Fruit fly (Drosophila melanogaster) whole organism, wandering third instar larva: ENCODE measurements around the gene Pitslre.

Experiments used
- Abd-B ChIP-seq: fragments of >200 bp; optimal IDR thresholded peaks from 2 replicates; lab custom pipeline; 2017; ENCODE audit warnings: missing biosample characterization, missing genetic modification characterization
- CG32264 ChIP-seq: fragments of 200-800 bp; sonication (Bioruptor generic); optimal IDR thresholded peaks from 2 replicates; lab custom pipeline; 2016; ENCODE audit warnings: missing biosample characterization, missing genetic modification characterization
- CG9705 ChIP-seq: fragments of 200-800 bp; sonication (Bioruptor generic); optimal IDR thresholded peaks from 2 replicates; lab custom pipeline; 2018; ENCODE audit warnings: missing biosample characterization, mild to moderate bottlenecking, missing genetic modification characterization
- CrebA ChIP-seq: fragments of 200-800 bp; sonication (Bioruptor generic); optimal IDR thresholded peaks from 2 replicates; lab custom pipeline; 2016; ENCODE audit warnings: missing biosample characterization, mild to moderate bottlenecking, missing genetic modification characterization, borderline replicate concordance
- Dfd ChIP-seq: fragments of >200 bp; optimal IDR thresholded peaks from 2 replicates; lab custom pipeline; 2017; ENCODE audit warnings: missing biosample characterization, missing genetic modification characterization
- Dif ChIP-seq: fragments of 200-275, 200-300 bp; sonication (Bioruptor generic); optimal IDR thresholded peaks from 2 replicates; lab custom pipeline; 2018; ENCODE audit warnings: missing biosample characterization, missing genetic modification characterization; ENCODE audit not compliant: partially characterized antibody
- GATAd ChIP-seq: sonication (Bioruptor generic); optimal IDR thresholded peaks from 2 replicates; lab custom pipeline; 2016; ENCODE audit warnings: missing biosample characterization, missing genetic modification characterization
- HLH106 ChIP-seq: fragments of 200-800 bp; optimal IDR thresholded peaks from 3 replicates; lab custom pipeline; 2019; ENCODE audit warnings: missing biosample characterization, mild to moderate bottlenecking, missing genetic modification characterization, moderate library complexity
- Hnf4 ChIP-seq: fragments of 200-800 bp; sonication (Bioruptor generic); optimal IDR thresholded peaks from 2 replicates; lab custom pipeline; 2016; ENCODE audit warnings: missing biosample characterization, mild to moderate bottlenecking, missing genetic modification characterization
- Hr78 ChIP-seq: fragments of >200 bp; optimal IDR thresholded peaks from 2 replicates; lab custom pipeline; 2017; ENCODE audit warnings: missing biosample characterization, missing genetic modification characterization
- Hr83 ChIP-seq: fragments of 200-300 bp; sonication (Bioruptor generic); optimal IDR thresholded peaks from 2 replicates; lab custom pipeline; 2016; ENCODE audit warnings: missing biosample characterization, mild to moderate bottlenecking, missing genetic modification characterization, moderate library complexity; ENCODE audit not compliant: poor library complexity, severe bottlenecking
- Jra ChIP-seq: sonication (Bioruptor generic); optimal IDR thresholded peaks from 2 replicates; lab custom pipeline; 2016; ENCODE audit warnings: missing biosample characterization, missing genetic modification characterization
- Mio ChIP-seq: sonication (Bioruptor generic); optimal IDR thresholded peaks from 2 replicates; lab custom pipeline; 2016; ENCODE audit warnings: missing biosample characterization, missing genetic modification characterization
- Myc ChIP-seq: fragments of >200 bp; optimal IDR thresholded peaks from 2 replicates; lab custom pipeline; 2017
- N ChIP-seq: fragments of >200 bp; optimal IDR thresholded peaks from 2 replicates; lab custom pipeline; 2018; ENCODE audit warnings: missing biosample characterization, missing external identifiers, missing genetic modification characterization
- OdsH ChIP-seq: fragments of 200-800 bp; sonication (Bioruptor generic); optimal IDR thresholded peaks from 2 replicates; lab custom pipeline; 2016; ENCODE audit warnings: missing biosample characterization, mild to moderate bottlenecking, missing genetic modification characterization
- Rel ChIP-seq, 2 experiments: fragments of 200-800 bp; sonication (Bioruptor generic) in 1 of 2; optimal IDR thresholded peaks; 2 replicates in 1 of 2; 3 replicates in 1 of 2; lab custom pipeline; 2016 to 2019; ENCODE audit warnings: mild to moderate bottlenecking in 2 of 2, missing biosample characterization in 2 of 2, missing genetic modification characterization in 2 of 2, moderate library complexity in 1 of 2
- Sp1 ChIP-seq: fragments of 200-800 bp; sonication (Bioruptor generic); optimal IDR thresholded peaks from 3 replicates; lab custom pipeline; 2019; ENCODE audit warnings: missing biosample characterization, mild to moderate bottlenecking, missing genetic modification characterization, moderate library complexity
- Vsx2 ChIP-seq: fragments of 200-300, 225-300 bp; sonication (Bioruptor generic); optimal IDR thresholded peaks from 2 replicates; lab custom pipeline; 2018; ENCODE audit warnings: missing biosample characterization, missing genetic modification characterization; ENCODE audit not compliant: partially characterized antibody
- br ChIP-seq: fragments of 200-800 bp; sonication (Bioruptor generic); optimal IDR thresholded peaks from 2 replicates; lab custom pipeline; 2016; ENCODE audit warnings: missing biosample characterization, missing genetic modification characterization
- brk ChIP-seq: fragments of 200-800 bp; sonication (Bioruptor generic); optimal IDR thresholded peaks from 2 replicates; lab custom pipeline; 2016; ENCODE audit warnings: missing biosample characterization, mild to moderate bottlenecking, missing genetic modification characterization
- dl ChIP-seq, 2 experiments: fragments of 175-275, 200-275 bp in 1 of 2; fragments of 200-275 bp in 1 of 2; sonication (Bioruptor generic); optimal IDR thresholded peaks; lab custom pipeline; 2018; ENCODE audit warnings: mild to moderate bottlenecking in 2 of 2, missing biosample characterization in 2 of 2, missing genetic modification characterization in 2 of 2, moderate library complexity in 2 of 2; ENCODE audit not compliant: partially characterized antibody in 2 of 2, insufficient read depth in 1 of 2
- dmrt93B ChIP-seq: fragments of 200-800 bp; sonication (Bioruptor generic); optimal IDR thresholded peaks from 2 replicates; lab custom pipeline; 2018; ENCODE audit warnings: missing biosample characterization, mild to moderate bottlenecking, missing genetic modification characterization
- dsf ChIP-seq: sonication (Bioruptor generic); optimal IDR thresholded peaks from 2 replicates; lab custom pipeline; 2016; ENCODE audit warnings: missing biosample characterization, missing genetic modification characterization, borderline replicate concordance
- ey ChIP-seq: fragments of 200-800 bp; sonication (Bioruptor generic); optimal IDR thresholded peaks from 2 replicates; lab custom pipeline; 2016; ENCODE audit warnings: missing biosample characterization, missing genetic modification characterization
- foxo ChIP-seq, 2 experiments: fragments of 200-800 bp; sonication (Bioruptor generic); optimal IDR thresholded peaks; 2 replicates in 1 of 2; 3 replicates in 1 of 2; lab custom pipeline; 2016 to 2017; ENCODE audit warnings: missing biosample characterization in 2 of 2, missing genetic modification characterization in 2 of 2
- fru ChIP-seq: fragments of 200-800 bp; sonication (Bioruptor generic); optimal IDR thresholded peaks from 3 replicates; lab custom pipeline; 2016; ENCODE audit warnings: missing biosample characterization, mild to moderate bottlenecking, missing genetic modification characterization
- h ChIP-seq: fragments of 200-800 bp; sonication (Bioruptor generic); optimal IDR thresholded peaks from 3 replicates; lab custom pipeline; 2016; ENCODE audit warnings: missing biosample characterization, mild to moderate bottlenecking, missing genetic modification characterization
- jim ChIP-seq: fragments of 175-275, 200-325 bp; sonication (Bioruptor generic); optimal IDR thresholded peaks from 2 replicates; lab custom pipeline; 2016; ENCODE audit warnings: missing biosample characterization, mild to moderate bottlenecking, missing genetic modification characterization
- lola ChIP-seq: fragments of >200 bp; optimal IDR thresholded peaks from 2 replicates; lab custom pipeline; 2017; ENCODE audit warnings: missing biosample characterization, missing genetic modification characterization
- pan ChIP-seq: fragments of >200 bp; optimal IDR thresholded peaks from 2 replicates; lab custom pipeline; 2017
- psq ChIP-seq: fragments of 200-800 bp; sonication (Bioruptor generic); optimal IDR thresholded peaks from 3 replicates; lab custom pipeline; 2017; ENCODE audit warnings: missing biosample characterization, mild to moderate bottlenecking, missing genetic modification characterization, moderate library complexity
- rgr ChIP-seq: fragments of 200-800 bp; sonication (Bioruptor generic); optimal IDR thresholded peaks from 3 replicates; lab custom pipeline; 2016; ENCODE audit warnings: missing biosample characterization, mild to moderate bottlenecking, missing genetic modification characterization
- sage ChIP-seq: fragments of 200-800 bp; sonication (Bioruptor generic); optimal IDR thresholded peaks from 2 replicates; lab custom pipeline; 2016; ENCODE audit warnings: missing biosample characterization, mild to moderate bottlenecking, missing genetic modification characterization
- sv ChIP-seq: fragments of 200-800 bp; sonication (Bioruptor generic); optimal IDR thresholded peaks from 3 replicates; lab custom pipeline; 2016; ENCODE audit warnings: missing biosample characterization, missing genetic modification characterization
- tai ChIP-seq: sonication (Bioruptor generic); optimal IDR thresholded peaks from 2 replicates; lab custom pipeline; 2016; ENCODE audit warnings: missing biosample characterization, missing genetic modification characterization
- usp ChIP-seq: fragments of >200 bp; optimal IDR thresholded peaks from 2 replicates; lab custom pipeline; 2017; ENCODE audit warnings: missing biosample characterization, missing genetic modification characterization
- woc ChIP-seq: sonication (Bioruptor generic); optimal IDR thresholded peaks from 2 replicates; lab custom pipeline; 2016; ENCODE audit warnings: missing biosample characterization, mild to moderate bottlenecking, missing genetic modification characterization

Gene Pitslre

dm6 chr3L:20761482-20761881, 9.8 kb upstream of the Pitslre start:
- TF ChIP-seq sv (GFP tag; lab: Kevin White, UChicago) (no peak), Abd-B (GFP tag; lab: Kevin White, UChicago) (no peak), Rel (GFP tag; optimal IDR thresholded peaks at IDR 0.05; lab: Kevin White, UChicago) (no peak), Rel (tag; optimal IDR thresholded peaks at IDR 0.05; lab: Kevin White, UChicago) (no peak), lola (GFP tag; lab: Kevin White, UChicago) (no peak), usp (GFP tag; lab: Kevin White, UChicago) (no peak), pan (no peak), dl (GFP tag; optimal IDR thresholded peaks at IDR 0.05; lab: Kevin White, UChicago; ENCODE audit: insufficient read depth in 1 of 2, partially characterized antibody in 2 of 2) (no peak), sage (GFP tag; lab: Kevin White, UChicago) (no peak), Jra (no peak), Mio (GFP tag; lab: Kevin White, UChicago) (no peak), CG32264 (no peak), fru (GFP tag; lab: Kevin White, UChicago) (no peak)

- no peak for TF ChIP-seq pan
- TF ChIP-seq br (GFP tag; lab: Kevin White, UChicago) = no peak
- no peak for TF ChIP-seq OdsH (GFP tag; lab: Kevin White, UChicago)
- TF ChIP-seq Hr78 (GFP tag; lab: Kevin White, UChicago) = no peak
- TF ChIP-seq, all 38 proteins: peak for 0
Observed at dm6 chr3L:20767227-20767626, 4.1 kb upstream of the Pitslre start.

DNA sequence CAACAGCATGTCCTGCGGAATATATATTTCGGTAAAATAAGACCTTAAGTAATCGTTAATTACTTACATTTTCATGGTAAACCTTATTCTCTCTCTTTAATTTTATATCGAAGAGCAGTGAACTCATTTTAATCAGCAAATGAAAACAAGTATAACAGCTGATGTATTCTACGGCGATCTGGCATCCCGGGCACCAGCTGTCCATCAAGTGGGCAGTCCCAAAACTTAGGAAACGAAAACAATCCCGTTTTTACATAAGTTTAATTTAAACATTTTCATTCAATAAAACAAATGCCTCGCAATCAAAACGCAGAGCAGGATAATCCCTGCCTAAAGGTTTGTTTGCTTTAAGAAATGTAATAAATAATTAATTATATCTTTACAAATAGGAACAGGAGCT, 2.0 kb upstream of the Pitslre start, which contains the start of the genes CG4074 and CG4186:
CG4074 (minus strand) TSS at position 151 of the 400 bp plus-strand sequence.
CG4186 (plus strand) TSS at position 237 of the 400 bp plus-strand sequence.
- TF ChIP-seq sage (GFP tag; lab: Kevin White, UChicago) = peak; percentile 5
- TF ChIP-seq OdsH (GFP tag; lab: Kevin White, UChicago) = no peak

- no peak for TF ChIP-seq CG32264
- peak; percentile 53 for TF ChIP-seq psq (GFP tag; lab: Kevin White, UChicago)
- no peak for TF ChIP-seq tai (GFP tag; lab: Kevin White, UChicago)
- TF ChIP-seq jim = no peak
- no peak for TF ChIP-seq usp (GFP tag; lab: Kevin White, UChicago)
- TF ChIP-seq dmrt93B (GFP tag; lab: Kevin White, UChicago) = peak; percentile 41
- peak; percentile 55 for TF ChIP-seq Jra
- TF ChIP-seq Rel (GFP tag; optimal IDR thresholded peaks at IDR 0.05; lab: Kevin White, UChicago) = no peak
- TF ChIP-seq Rel (tag; optimal IDR thresholded peaks at IDR 0.05; lab: Kevin White, UChicago) = no peak
- TF ChIP-seq sv (GFP tag; lab: Kevin White, UChicago) = peak; percentile 55
- no peak for TF ChIP-seq dsf
- TF ChIP-seq CG9705 = no peak
- peak; percentile 67 for TF ChIP-seq woc (GFP tag; lab: Kevin White, UChicago)
- TF ChIP-seq h (GFP tag; lab: Kevin White, UChicago) = peak; percentile 75
- TF ChIP-seq foxo (GFP tag; optimal IDR thresholded peaks at IDR 0.05; lab: Kevin White, UChicago) = peak in 1 of 2 experiments; percentile 80
- peak; percentile 68 for TF ChIP-seq HLH106
- no peak for TF ChIP-seq Mio (GFP tag; lab: Kevin White, UChicago)
- TF ChIP-seq N (GFP tag; lab: Kevin White, UChicago) = no peak
- TF ChIP-seq Dif (GFP tag; lab: Kevin White, UChicago) = no peak
- TF ChIP-seq ey = peak; percentile 71
- no peak for TF ChIP-seq Vsx2 (GFP tag; lab: Kevin White, UChicago)
- TF ChIP-seq Myc = peak; percentile 76
- peak; percentile 73 for TF ChIP-seq Hnf4 (GFP tag; lab: Kevin White, UChicago)
- TF ChIP-seq Sp1 (GFP tag; lab: Kevin White, UChicago) = peak; percentile 46
- TF ChIP-seq GATAd (GFP tag; lab: Kevin White, UChicago) = no peak
- no peak for TF ChIP-seq lola (GFP tag; lab: Kevin White, UChicago)
- peak; percentile 78 for TF ChIP-seq OdsH (GFP tag; lab: Kevin White, UChicago)
- peak; percentile 72 for TF ChIP-seq br (GFP tag; lab: Kevin White, UChicago)
- no peak for TF ChIP-seq brk (GFP tag; lab: Kevin White, UChicago)
- TF ChIP-seq Dfd = no peak
- TF ChIP-seq pan = no peak
- TF ChIP-seq rgr (GFP tag; lab: Kevin White, UChicago) = peak; percentile 78
- TF ChIP-seq Hr83 (GFP tag; lab: Kevin White, UChicago) = peak; percentile 31
- no peak for TF ChIP-seq Abd-B (GFP tag; lab: Kevin White, UChicago)
- TF ChIP-seq sage (GFP tag; lab: Kevin White, UChicago) = peak; percentile 65
- TF ChIP-seq dl (GFP tag; optimal IDR thresholded peaks at IDR 0.05; lab: Kevin White, UChicago; ENCODE audit: insufficient read depth in 1 of 2, partially characterized antibody in 2 of 2) = no peak
- peak; percentile 80 for TF ChIP-seq fru (GFP tag; lab: Kevin White, UChicago)
- TF ChIP-seq CrebA (GFP tag; lab: Kevin White, UChicago) = no peak
- no peak for TF ChIP-seq Hr78 (GFP tag; lab: Kevin White, UChicago)
- TF ChIP-seq, all 38 proteins: peak for 18
Observed at dm6 chr3L:20771891-20772646, 741 bp downstream of the Pitslre start.
